Worm (Caenorhabditis elegans) whole organism, L2 larva: ENCODE data around the gene ZC132.11.

Source experiments
- F13H6.1 ChIP-seq: sonication (generic microtip); optimal IDR thresholded peaks from 2 replicates; lab custom pipeline; 2016; ENCODE audit warnings: missing genetic modification characterization, missing compliant biosample characterization
- ama-1 ChIP-seq: fragments of 150-350 bp; optimal IDR thresholded peaks from 2 replicates; lab custom pipeline; 2018; ENCODE audit warnings: inconsistent platforms
- gmeb-1 ChIP-seq: fragments of 150-350 bp; optimal IDR thresholded peaks from 2 replicates; lab custom pipeline; 2014; ENCODE audit warnings: missing biosample characterization, missing genetic modification characterization
- lin-11 ChIP-seq: fragments of 150-350 bp; sonication (generic microtip); optimal IDR thresholded peaks from 2 replicates; lab custom pipeline; 2014; ENCODE audit warnings: missing biosample characterization, missing genetic modification characterization, inconsistent platforms, mixed read lengths
- lin-39 ChIP-seq: fragments of 150-350 bp; optimal IDR thresholded peaks from 2 replicates; lab custom pipeline; 2014; ENCODE audit warnings: missing biosample characterization, missing genetic modification reagents, missing genetic modification characterization
- nhr-12 ChIP-seq: fragments of 150-350 bp; optimal IDR thresholded peaks from 2 replicates; lab custom pipeline; 2014; ENCODE audit warnings: missing biosample characterization, missing genetic modification characterization
- peb-1 ChIP-seq: fragments of 150-350 bp; optimal IDR thresholded peaks from 2 replicates; lab custom pipeline; 2014; ENCODE audit warnings: missing biosample characterization, missing genetic modification characterization
- sma-3 ChIP-seq: sonication (generic microtip); optimal IDR thresholded peaks from 2 replicates; lab custom pipeline; 2016; ENCODE audit warnings: missing genetic modification reagents, missing genetic modification characterization, missing compliant biosample characterization

DNA sequence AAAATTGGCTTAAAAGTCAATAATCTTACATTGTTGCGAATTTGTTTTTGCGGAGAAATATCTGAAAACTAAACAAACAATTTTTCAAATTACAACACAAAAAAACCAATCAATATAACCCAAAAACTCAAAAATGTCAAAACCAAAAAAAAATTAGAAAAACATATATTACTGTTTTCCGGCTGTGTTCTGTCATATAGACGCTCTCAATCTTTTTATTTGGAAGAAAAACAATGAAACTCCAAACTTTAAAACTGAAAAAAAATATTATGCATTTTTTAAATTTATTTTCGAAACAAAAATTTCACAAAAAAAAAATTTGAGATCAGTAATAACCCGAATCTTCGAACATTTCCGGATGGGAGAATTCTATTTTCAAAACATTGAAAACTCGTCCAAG is 24.2 kb upstream of the ZC132.11 start, which contains the start of gene R02D1.2:
- TF ChIP-seq peb-1 (tag; lab: Kevin White, UChicago) (no peak), ama-1 (lab: Kevin White, UChicago) (no peak), gmeb-1 (tag; lab: Kevin White, UChicago) (no peak), lin-11 (tag; lab: Kevin White, UChicago) (no peak), nhr-12 (tag; lab: Kevin White, UChicago) (no peak), sma-3 (GFP tag; lab: Kevin White, UChicago) (no peak), lin-39 (tag; lab: Kevin White, UChicago) (no peak), F13H6.1 (tag; lab: Kevin White, UChicago) (no peak)
